Fruit fly (Drosophila melanogaster) whole organism, adult: ENCODE data around the gene CG15249.

Experiments
- Mnt ChIP-seq: fragments of 200-800 bp; sonication (Bioruptor generic); optimal IDR thresholded peaks from 2 replicates; lab custom pipeline; 2016; ENCODE audit warnings: missing biosample characterization, mild to moderate bottlenecking, missing genetic modification characterization
- cic ChIP-seq: fragments of 200-800 bp; sonication (Bioruptor generic); optimal IDR thresholded peaks from 2 replicates; lab custom pipeline; 2017; ENCODE audit warnings: missing biosample characterization, mild to moderate bottlenecking, missing genetic modification characterization, moderate library complexity
- cnc ChIP-seq, 2 experiments: fragments of >200 bp; optimal IDR thresholded peaks; 2 replicates each; lab custom pipeline; 2017
- kay ChIP-seq: fragments of 200-800 bp; sonication (Bioruptor generic); peaks from one replicate; lab custom pipeline; 2016; ENCODE audit warnings: missing biosample characterization, missing genetic modification characterization, borderline replicate concordance

- TF ChIP-seq cic (GFP tag; lab: Kevin White, UChicago): no peak
- no peak for TF ChIP-seq Mnt (GFP tag; lab: Kevin White, UChicago)
- no peak for TF ChIP-seq cnc (optimal IDR thresholded peaks at IDR 0.05; lab: Kevin White, UChicago)
- TF ChIP-seq kay: no peak
Measured at dm6 chrX:9932296-9932892, 33.0 kb upstream of the CG15249 start.
